Worm (Caenorhabditis elegans) whole organism, dauer: Measurements from ENCODE around the gene efhc-1.

Source experiments
- unc-62 ChIP-seq: sonication (generic microtip); optimal IDR thresholded peaks from 2 replicates; lab custom pipeline; 2017; ENCODE audit warnings: missing biosample characterization, missing genetic modification reagents, missing genetic modification characterization

The efhc-1 gene

ce11 chrX:10401118-10401517 lies 42.9 kb downstream of the efhc-1 start:
- no peak for TF ChIP-seq unc-62 (GFP tag; lab: Kevin White, UChicago)

DNA sequence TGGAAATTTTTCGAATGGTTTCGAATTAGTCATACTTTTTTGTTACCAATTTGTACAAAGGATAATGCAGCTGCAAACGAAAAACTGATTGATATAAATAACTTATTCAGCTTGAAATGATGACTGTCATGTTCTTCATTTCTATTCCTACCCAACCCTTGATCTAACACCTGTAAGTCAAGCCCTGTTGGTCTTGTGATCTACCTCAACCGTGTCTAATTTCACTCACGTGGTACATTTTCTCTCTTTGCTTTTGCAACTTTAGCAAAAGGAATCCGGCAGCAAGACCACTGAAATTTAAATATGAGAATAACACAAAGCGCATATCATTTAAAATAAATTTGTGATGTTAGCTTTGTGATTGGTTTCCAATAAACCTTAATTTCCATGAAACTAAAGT lies 45.9 kb downstream of the efhc-1 start:
- TF ChIP-seq unc-62 (GFP tag; lab: Kevin White, UChicago): no peak

- TF ChIP-seq unc-62 (GFP tag; lab: Kevin White, UChicago): no peak
These were observed 48.0 kb downstream of the efhc-1 start, which contains the start of gene gur-3 for ce11 chrX:10406203-10406602. TSS of gene gur-3 (minus strand) at chrX:10406303.

DNA sequence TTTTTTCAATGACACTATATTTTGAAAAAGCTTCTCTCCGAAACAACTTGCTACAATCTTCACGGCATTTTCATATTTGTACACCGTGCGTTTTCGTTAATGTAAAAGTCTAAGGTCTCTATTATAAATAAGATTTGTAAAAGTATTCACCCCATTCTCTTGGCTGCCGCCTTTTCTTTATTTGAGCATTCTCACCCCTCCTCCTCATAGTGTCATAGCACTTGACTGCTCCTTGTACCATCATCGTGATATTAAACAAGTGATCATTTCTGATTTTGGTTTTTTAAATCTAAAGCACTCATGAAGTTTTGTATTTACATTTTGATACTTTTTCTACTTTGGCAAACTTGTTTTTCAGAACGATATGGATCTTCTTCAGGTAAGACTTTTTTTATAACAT lies 48.7 kb downstream of the efhc-1 start, which contains the start of gene ZC504.1:
ZC504.1 (plus strand) TSS at position 301 of the 400 bp plus-strand sequence.
- no peak for TF ChIP-seq unc-62 (GFP tag; lab: Kevin White, UChicago)
